Fruit fly (Drosophila melanogaster) whole organism, wandering third instar larva: ENCODE results near the gene RpL13A.
A peak's percentile ranks its signal among the peaks of the same experiment; 100 is the strongest.

Source experiments
- Abd-B ChIP-seq: fragments of >200 bp; optimal IDR thresholded peaks from 2 replicates; lab custom pipeline; 2017; ENCODE audit warnings: missing biosample characterization, missing genetic modification characterization
- CG32264 ChIP-seq: fragments of 200-800 bp; sonication (Bioruptor generic); optimal IDR thresholded peaks from 2 replicates; lab custom pipeline; 2016; ENCODE audit warnings: missing biosample characterization, missing genetic modification characterization
- CG9705 ChIP-seq: fragments of 200-800 bp; sonication (Bioruptor generic); optimal IDR thresholded peaks from 2 replicates; lab custom pipeline; 2018; ENCODE audit warnings: missing biosample characterization, mild to moderate bottlenecking, missing genetic modification characterization
- CrebA ChIP-seq: fragments of 200-800 bp; sonication (Bioruptor generic); optimal IDR thresholded peaks from 2 replicates; lab custom pipeline; 2016; ENCODE audit warnings: missing biosample characterization, mild to moderate bottlenecking, missing genetic modification characterization, borderline replicate concordance
- Dfd ChIP-seq: fragments of >200 bp; optimal IDR thresholded peaks from 2 replicates; lab custom pipeline; 2017; ENCODE audit warnings: missing biosample characterization, missing genetic modification characterization
- Dif ChIP-seq: fragments of 200-275, 200-300 bp; sonication (Bioruptor generic); optimal IDR thresholded peaks from 2 replicates; lab custom pipeline; 2018; ENCODE audit warnings: missing biosample characterization, missing genetic modification characterization; ENCODE audit not compliant: partially characterized antibody
- GATAd ChIP-seq: sonication (Bioruptor generic); optimal IDR thresholded peaks from 2 replicates; lab custom pipeline; 2016; ENCODE audit warnings: missing biosample characterization, missing genetic modification characterization
- HLH106 ChIP-seq: fragments of 200-800 bp; optimal IDR thresholded peaks from 3 replicates; lab custom pipeline; 2019; ENCODE audit warnings: missing biosample characterization, mild to moderate bottlenecking, missing genetic modification characterization, moderate library complexity
- Hnf4 ChIP-seq: fragments of 200-800 bp; sonication (Bioruptor generic); optimal IDR thresholded peaks from 2 replicates; lab custom pipeline; 2016; ENCODE audit warnings: missing biosample characterization, mild to moderate bottlenecking, missing genetic modification characterization
- Hr78 ChIP-seq: fragments of >200 bp; optimal IDR thresholded peaks from 2 replicates; lab custom pipeline; 2017; ENCODE audit warnings: missing biosample characterization, missing genetic modification characterization
- Hr83 ChIP-seq: fragments of 200-300 bp; sonication (Bioruptor generic); optimal IDR thresholded peaks from 2 replicates; lab custom pipeline; 2016; ENCODE audit warnings: missing biosample characterization, mild to moderate bottlenecking, missing genetic modification characterization, moderate library complexity; ENCODE audit not compliant: poor library complexity, severe bottlenecking
- Jra ChIP-seq: sonication (Bioruptor generic); optimal IDR thresholded peaks from 2 replicates; lab custom pipeline; 2016; ENCODE audit warnings: missing biosample characterization, missing genetic modification characterization
- Mio ChIP-seq: sonication (Bioruptor generic); optimal IDR thresholded peaks from 2 replicates; lab custom pipeline; 2016; ENCODE audit warnings: missing biosample characterization, missing genetic modification characterization
- Myc ChIP-seq: fragments of >200 bp; optimal IDR thresholded peaks from 2 replicates; lab custom pipeline; 2017
- N ChIP-seq: fragments of >200 bp; optimal IDR thresholded peaks from 2 replicates; lab custom pipeline; 2018; ENCODE audit warnings: missing biosample characterization, missing external identifiers, missing genetic modification characterization
- OdsH ChIP-seq: fragments of 200-800 bp; sonication (Bioruptor generic); optimal IDR thresholded peaks from 2 replicates; lab custom pipeline; 2016; ENCODE audit warnings: missing biosample characterization, mild to moderate bottlenecking, missing genetic modification characterization
- Rel ChIP-seq, 2 experiments: fragments of 200-800 bp; sonication (Bioruptor generic) in 1 of 2; optimal IDR thresholded peaks; 2 replicates in 1 of 2; 3 replicates in 1 of 2; lab custom pipeline; 2016 to 2019; ENCODE audit warnings: mild to moderate bottlenecking in 2 of 2, missing biosample characterization in 2 of 2, missing genetic modification characterization in 2 of 2, moderate library complexity in 1 of 2
- Sp1 ChIP-seq: fragments of 200-800 bp; sonication (Bioruptor generic); optimal IDR thresholded peaks from 3 replicates; lab custom pipeline; 2019; ENCODE audit warnings: missing biosample characterization, mild to moderate bottlenecking, missing genetic modification characterization, moderate library complexity
- Vsx2 ChIP-seq: fragments of 200-300, 225-300 bp; sonication (Bioruptor generic); optimal IDR thresholded peaks from 2 replicates; lab custom pipeline; 2018; ENCODE audit warnings: missing biosample characterization, missing genetic modification characterization; ENCODE audit not compliant: partially characterized antibody
- br ChIP-seq: fragments of 200-800 bp; sonication (Bioruptor generic); optimal IDR thresholded peaks from 2 replicates; lab custom pipeline; 2016; ENCODE audit warnings: missing biosample characterization, missing genetic modification characterization
- brk ChIP-seq: fragments of 200-800 bp; sonication (Bioruptor generic); optimal IDR thresholded peaks from 2 replicates; lab custom pipeline; 2016; ENCODE audit warnings: missing biosample characterization, mild to moderate bottlenecking, missing genetic modification characterization
- dl ChIP-seq, 2 experiments: fragments of 175-275, 200-275 bp in 1 of 2; fragments of 200-275 bp in 1 of 2; sonication (Bioruptor generic); optimal IDR thresholded peaks; lab custom pipeline; 2018; ENCODE audit warnings: mild to moderate bottlenecking in 2 of 2, missing biosample characterization in 2 of 2, missing genetic modification characterization in 2 of 2, moderate library complexity in 2 of 2; ENCODE audit not compliant: partially characterized antibody in 2 of 2, insufficient read depth in 1 of 2
- dmrt93B ChIP-seq: fragments of 200-800 bp; sonication (Bioruptor generic); optimal IDR thresholded peaks from 2 replicates; lab custom pipeline; 2018; ENCODE audit warnings: missing biosample characterization, mild to moderate bottlenecking, missing genetic modification characterization
- dsf ChIP-seq: sonication (Bioruptor generic); optimal IDR thresholded peaks from 2 replicates; lab custom pipeline; 2016; ENCODE audit warnings: missing biosample characterization, missing genetic modification characterization, borderline replicate concordance
- ey ChIP-seq: fragments of 200-800 bp; sonication (Bioruptor generic); optimal IDR thresholded peaks from 2 replicates; lab custom pipeline; 2016; ENCODE audit warnings: missing biosample characterization, missing genetic modification characterization
- foxo ChIP-seq, 2 experiments: fragments of 200-800 bp; sonication (Bioruptor generic); optimal IDR thresholded peaks; 2 replicates in 1 of 2; 3 replicates in 1 of 2; lab custom pipeline; 2016 to 2017; ENCODE audit warnings: missing biosample characterization in 2 of 2, missing genetic modification characterization in 2 of 2
- fru ChIP-seq: fragments of 200-800 bp; sonication (Bioruptor generic); optimal IDR thresholded peaks from 3 replicates; lab custom pipeline; 2016; ENCODE audit warnings: missing biosample characterization, mild to moderate bottlenecking, missing genetic modification characterization
- h ChIP-seq: fragments of 200-800 bp; sonication (Bioruptor generic); optimal IDR thresholded peaks from 3 replicates; lab custom pipeline; 2016; ENCODE audit warnings: missing biosample characterization, mild to moderate bottlenecking, missing genetic modification characterization
- jim ChIP-seq: fragments of 175-275, 200-325 bp; sonication (Bioruptor generic); optimal IDR thresholded peaks from 2 replicates; lab custom pipeline; 2016; ENCODE audit warnings: missing biosample characterization, mild to moderate bottlenecking, missing genetic modification characterization
- lola ChIP-seq: fragments of >200 bp; optimal IDR thresholded peaks from 2 replicates; lab custom pipeline; 2017; ENCODE audit warnings: missing biosample characterization, missing genetic modification characterization
- pan ChIP-seq: fragments of >200 bp; optimal IDR thresholded peaks from 2 replicates; lab custom pipeline; 2017
- psq ChIP-seq: fragments of 200-800 bp; sonication (Bioruptor generic); optimal IDR thresholded peaks from 3 replicates; lab custom pipeline; 2017; ENCODE audit warnings: missing biosample characterization, mild to moderate bottlenecking, missing genetic modification characterization, moderate library complexity
- rgr ChIP-seq: fragments of 200-800 bp; sonication (Bioruptor generic); optimal IDR thresholded peaks from 3 replicates; lab custom pipeline; 2016; ENCODE audit warnings: missing biosample characterization, mild to moderate bottlenecking, missing genetic modification characterization
- sage ChIP-seq: fragments of 200-800 bp; sonication (Bioruptor generic); optimal IDR thresholded peaks from 2 replicates; lab custom pipeline; 2016; ENCODE audit warnings: missing biosample characterization, mild to moderate bottlenecking, missing genetic modification characterization
- sv ChIP-seq: fragments of 200-800 bp; sonication (Bioruptor generic); optimal IDR thresholded peaks from 3 replicates; lab custom pipeline; 2016; ENCODE audit warnings: missing biosample characterization, missing genetic modification characterization
- tai ChIP-seq: sonication (Bioruptor generic); optimal IDR thresholded peaks from 2 replicates; lab custom pipeline; 2016; ENCODE audit warnings: missing biosample characterization, missing genetic modification characterization
- usp ChIP-seq: fragments of >200 bp; optimal IDR thresholded peaks from 2 replicates; lab custom pipeline; 2017; ENCODE audit warnings: missing biosample characterization, missing genetic modification characterization
- woc ChIP-seq: sonication (Bioruptor generic); optimal IDR thresholded peaks from 2 replicates; lab custom pipeline; 2016; ENCODE audit warnings: missing biosample characterization, mild to moderate bottlenecking, missing genetic modification characterization

The RpL13A gene

DNA sequence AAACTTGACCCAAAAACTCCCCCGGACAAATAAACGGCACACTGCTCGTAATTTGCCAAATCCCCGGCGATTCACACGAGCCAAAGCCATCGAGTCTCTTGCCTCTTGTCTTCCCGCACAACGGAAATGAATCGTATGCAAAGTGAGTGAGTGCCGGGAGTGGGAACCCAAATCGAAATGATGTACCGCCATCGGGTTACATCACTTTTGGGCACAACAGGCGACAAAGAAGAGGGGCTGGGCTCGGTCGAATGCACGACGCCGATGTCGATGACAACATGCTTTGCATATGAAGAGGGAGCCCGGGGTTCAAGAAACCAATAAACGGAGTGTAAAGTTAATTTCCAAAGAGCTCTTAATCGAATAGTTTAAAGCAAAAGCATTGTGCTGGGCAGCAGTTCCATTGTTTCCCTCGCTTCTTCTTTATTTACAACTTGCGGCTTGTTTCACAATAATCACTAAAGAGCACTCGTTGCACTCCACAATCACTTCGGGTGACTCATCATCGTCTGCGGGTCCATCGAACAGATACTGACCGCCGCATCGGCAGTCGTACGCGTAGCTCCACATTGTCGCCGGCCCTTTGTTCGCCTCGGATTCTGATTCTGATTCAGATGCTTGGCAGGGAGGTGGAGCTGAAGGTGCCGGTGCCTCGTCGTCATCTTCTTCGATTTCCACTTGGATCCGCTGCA, 2.4 kb upstream of the RpL13A start:
- no peak for TF ChIP-seq br (GFP tag; lab: Kevin White, UChicago)
- no peak for TF ChIP-seq Rel (GFP tag; optimal IDR thresholded peaks at IDR 0.05; lab: Kevin White, UChicago)
- TF ChIP-seq Rel (tag; optimal IDR thresholded peaks at IDR 0.05; lab: Kevin White, UChicago): peak; percentile 15

DNA sequence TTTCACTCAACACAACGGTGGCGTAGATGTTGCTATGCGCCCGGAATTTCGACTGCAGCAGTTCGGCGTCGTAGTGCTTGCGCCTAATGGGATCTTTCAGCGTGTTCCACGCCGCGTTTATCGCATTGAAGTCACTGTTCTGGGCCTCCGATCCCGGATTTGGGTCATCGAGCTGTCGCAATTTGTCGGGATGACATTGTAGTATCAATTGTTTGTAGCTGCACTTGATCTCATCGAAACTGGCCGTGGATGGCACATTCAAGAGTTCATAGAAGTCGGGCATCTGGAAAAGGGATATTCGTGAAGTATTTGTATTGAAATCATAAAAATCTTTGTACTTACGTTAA, 1.9 kb upstream of the RpL13A start:
- TF ChIP-seq Sp1 (GFP tag; lab: Kevin White, UChicago) (no peak), CrebA (no peak), Vsx2 (GFP tag; lab: Kevin White, UChicago) (no peak), Jra (GFP tag; lab: Kevin White, UChicago) (no peak)

DNA sequence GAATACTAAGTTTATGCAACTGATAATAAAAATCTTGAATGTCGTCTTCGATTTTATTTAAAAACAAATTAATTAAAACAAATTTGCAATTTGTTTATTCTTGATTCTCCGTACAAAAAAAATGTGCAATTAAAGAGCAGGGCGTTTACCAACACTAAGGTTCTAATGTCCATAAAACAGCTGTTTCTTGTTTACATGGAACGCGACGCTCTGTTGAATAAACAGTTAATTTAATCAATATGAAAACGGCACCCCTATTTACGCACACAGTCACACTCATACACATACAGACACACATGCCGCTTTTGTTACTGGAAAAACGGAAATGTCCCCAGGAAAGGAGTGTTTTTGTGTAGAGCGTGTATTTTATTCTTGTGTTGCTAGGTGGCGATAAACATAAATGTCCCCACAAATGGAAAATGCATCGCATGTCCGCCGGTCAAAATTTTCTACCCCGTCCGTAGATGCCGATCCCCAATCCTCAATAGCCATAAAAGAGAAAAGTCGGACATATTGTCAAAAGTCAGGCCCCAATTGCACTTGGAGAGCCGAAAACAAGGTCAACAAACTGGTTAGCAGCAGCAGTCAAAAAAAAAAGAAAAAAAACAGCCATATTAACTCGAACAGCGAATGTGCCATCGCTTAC, 1.2 kb upstream of the RpL13A start:
- TF ChIP-seq woc (GFP tag; lab: Kevin White, UChicago) (peak; percentile 36), rgr (GFP tag; lab: Kevin White, UChicago) (peak; percentile 84), jim (GFP tag; lab: Kevin White, UChicago) (peak; percentile 75), OdsH (peak; percentile 79), Mio (GFP tag; lab: Kevin White, UChicago) (peak; percentile 12), dmrt93B (GFP tag; lab: Kevin White, UChicago) (peak; percentile 36), h (GFP tag; lab: Kevin White, UChicago) (peak; percentile 80), Hnf4 (GFP tag; lab: Kevin White, UChicago) (peak; percentile 89), Abd-B (GFP tag; lab: Kevin White, UChicago) (no peak), ey (GFP tag; lab: Kevin White, UChicago) (peak; percentile 33), CG32264 (GFP tag; lab: Kevin White, UChicago) (peak; percentile 62), fru (GFP tag; lab: Kevin White, UChicago) (peak; percentile 72), psq (no peak), br (GFP tag; lab: Kevin White, UChicago) (peak; percentile 71), sage (GFP tag; lab: Kevin White, UChicago) (peak; percentile 42), Vsx2 (GFP tag; lab: Kevin White, UChicago) (no peak), Hr78 (GFP tag; lab: Kevin White, UChicago) (no peak), foxo (GFP tag; optimal IDR thresholded peaks at IDR 0.05; lab: Kevin White, UChicago) (peak; percentile 21 to 68), Rel (GFP tag; optimal IDR thresholded peaks at IDR 0.05; lab: Kevin White, UChicago) (no peak), Rel (tag; optimal IDR thresholded peaks at IDR 0.05; lab: Kevin White, UChicago) (peak; percentile 25), Dfd (no peak), pan (no peak), Jra (GFP tag; lab: Kevin White, UChicago) (peak; percentile 87), Sp1 (GFP tag; lab: Kevin White, UChicago) (peak; percentile 70), sv (GFP tag; lab: Kevin White, UChicago) (peak; percentile 14), Dif (GFP tag; lab: Kevin White, UChicago) (no peak), tai (GFP tag; lab: Kevin White, UChicago) (no peak), Myc (lab: Kevin White, UChicago) (no peak), Hr83 (GFP tag; lab: Kevin White, UChicago) (peak; percentile 97), dl (GFP tag; optimal IDR thresholded peaks at IDR 0.05; lab: Kevin White, UChicago; ENCODE audit: insufficient read depth in 1 of 2, partially characterized antibody in 2 of 2) (no peak), CrebA (no peak), HLH106 (tag; lab: Kevin White, UChicago) (peak; percentile 28), CG9705 (peak; percentile 66), brk (peak; percentile 82), GATAd (GFP tag; lab: Kevin White, UChicago) (no peak), usp (GFP tag; lab: Kevin White, UChicago) (no peak), N (GFP tag; lab: Kevin White, UChicago) (no peak), dsf (peak; percentile 41), lola (GFP tag; lab: Kevin White, UChicago) (no peak)
